Worm (Caenorhabditis elegans) whole organism, L3 larva: ENCODE results near the gene aqp-3.
A peak's percentile ranks its signal among the peaks of the same experiment; 100 is the strongest.

Experiments
- ZK546.5 ChIP-seq: sonication (generic microtip); optimal IDR thresholded peaks from 2 replicates; lab custom pipeline; 2017; ENCODE audit warnings: missing biosample characterization, missing genetic modification characterization
- aly-2 ChIP-seq: fragments of 150-350 bp; optimal IDR thresholded peaks from 2 replicates; lab custom pipeline; 2014; ENCODE audit warnings: missing biosample characterization, missing genetic modification characterization
- ama-1 ChIP-seq: fragments of 150-350 bp; optimal IDR thresholded peaks from 2 replicates; lab custom pipeline; 2018
- ceh-16 ChIP-seq: sonication (generic microtip); optimal IDR thresholded peaks from 2 replicates; lab custom pipeline; 2017; ENCODE audit warnings: missing biosample characterization, missing genetic modification characterization
- ceh-82 ChIP-seq: fragments of 150-350 bp; optimal IDR thresholded peaks from 2 replicates; lab custom pipeline; 2014; ENCODE audit warnings: missing biosample characterization, missing genetic modification characterization
- ceh-9 ChIP-seq: sonication (generic microtip); optimal IDR thresholded peaks from 2 replicates; lab custom pipeline; 2018; ENCODE audit warnings: missing biosample characterization, missing genetic modification characterization
- egl-27 ChIP-seq: sonication (generic microtip); optimal IDR thresholded peaks from 4 replicates; lab custom pipeline; 2017; ENCODE audit warnings: missing biosample characterization, missing genetic modification reagents, missing genetic modification characterization
- egl-5 ChIP-seq: fragments of 150-350 bp; optimal IDR thresholded peaks from 2 replicates; lab custom pipeline; 2017; ENCODE audit warnings: missing biosample characterization, missing genetic modification reagents, missing genetic modification characterization, inconsistent platforms
- elt-1 ChIP-seq: fragments of 150-350 bp; optimal IDR thresholded peaks from 2 replicates; lab custom pipeline; 2014; ENCODE audit warnings: missing biosample characterization, missing genetic modification characterization
- elt-2 ChIP-seq: sonication (generic microtip); optimal IDR thresholded peaks from 2 replicates; lab custom pipeline; 2016; ENCODE audit warnings: missing genetic modification reagents, mild to moderate bottlenecking, missing genetic modification characterization, missing compliant biosample characterization
- elt-3 ChIP-seq, 3 experiments: fragments of 150-350 bp in 1 of 3; sonication (generic microtip) in 2 of 3; optimal IDR thresholded peaks; 2 replicates in 2 of 3; 4 replicates in 1 of 3; lab custom pipeline; 2014 to 2017; ENCODE audit warnings: missing biosample characterization in 3 of 3, missing genetic modification characterization in 3 of 3
- eor-1 ChIP-seq, 2 experiments: fragments of 150-350 bp; optimal IDR thresholded peaks; 2 replicates each; lab custom pipeline; 2014 to 2018; ENCODE audit warnings: missing biosample characterization in 2 of 2, missing genetic modification characterization in 2 of 2
- fkh-10 ChIP-seq: sonication (generic microtip); optimal IDR thresholded peaks from 2 replicates; lab custom pipeline; 2017; ENCODE audit warnings: missing biosample characterization, missing genetic modification reagents, missing genetic modification characterization
- hmg-11 ChIP-seq: sonication (generic microtip); optimal IDR thresholded peaks from 2 replicates; lab custom pipeline; 2016; ENCODE audit warnings: missing genetic modification characterization, missing compliant biosample characterization
- jun-1 ChIP-seq: fragments of 150-350 bp; optimal IDR thresholded peaks from 2 replicates; lab custom pipeline; 2014; ENCODE audit warnings: missing biosample characterization, missing genetic modification reagents, missing genetic modification characterization
- lin-15B ChIP-seq: fragments of 150-350 bp; optimal IDR thresholded peaks from 2 replicates; lab custom pipeline; 2014; ENCODE audit warnings: missing biosample characterization, missing genetic modification characterization
- lin-39 ChIP-seq: fragments of 150-350 bp; optimal IDR thresholded peaks from 2 replicates; lab custom pipeline; 2018; ENCODE audit warnings: missing biosample characterization, missing genetic modification reagents, missing genetic modification characterization
- nfya-1 ChIP-seq: sonication (generic microtip); optimal IDR thresholded peaks from 2 replicates; lab custom pipeline; 2017; ENCODE audit warnings: missing genetic modification characterization, mild to moderate bottlenecking, missing compliant biosample characterization, antibody characterized with exemption, moderate library complexity; ENCODE audit not compliant: insufficient read depth
- nhr-23 ChIP-seq: fragments of 150-350 bp; optimal IDR thresholded peaks from 2 replicates; lab custom pipeline; 2014; ENCODE audit warnings: missing biosample characterization, missing genetic modification reagents, missing genetic modification characterization
- nhr-237 ChIP-seq: fragments of 150-350 bp; optimal IDR thresholded peaks from 2 replicates; lab custom pipeline; 2014; ENCODE audit warnings: missing biosample characterization, missing genetic modification characterization
- nhr-25 ChIP-seq: sonication (generic microtip); optimal IDR thresholded peaks from 2 replicates; lab custom pipeline; 2017; ENCODE audit warnings: missing biosample characterization, missing genetic modification characterization
- nhr-28 ChIP-seq: fragments of 150-350 bp; optimal IDR thresholded peaks from 2 replicates; lab custom pipeline; 2014; ENCODE audit warnings: missing biosample characterization, missing genetic modification characterization
- nhr-43 ChIP-seq: sonication (generic microtip); optimal IDR thresholded peaks from 2 replicates; lab custom pipeline; 2016; ENCODE audit warnings: mild to moderate bottlenecking, missing genetic modification characterization, missing compliant biosample characterization; ENCODE audit not compliant: poor library complexity, severe bottlenecking
- nhr-67 ChIP-seq: fragments of 150-350 bp; optimal IDR thresholded peaks from 2 replicates; lab custom pipeline; 2014; ENCODE audit warnings: missing biosample characterization, missing genetic modification characterization
- nhr-76 ChIP-seq: fragments of 150-350 bp; sonication (generic microtip); optimal IDR thresholded peaks from 5 replicates; lab custom pipeline; 2014; ENCODE audit warnings: missing biosample characterization, missing genetic modification characterization
- nhr-77 ChIP-seq: fragments of 150-350 bp; optimal IDR thresholded peaks from 2 replicates; lab custom pipeline; 2014; ENCODE audit warnings: missing biosample characterization, missing genetic modification characterization
- pha-4 ChIP-seq: fragments of 150-350 bp; optimal IDR thresholded peaks from 2 replicates; lab custom pipeline; 2014; ENCODE audit warnings: missing biosample characterization, missing genetic modification reagents, missing genetic modification characterization
- pqm-1 ChIP-seq: fragments of 150-350 bp; optimal IDR thresholded peaks from 2 replicates; lab custom pipeline; 2017; ENCODE audit warnings: missing biosample characterization, missing genetic modification characterization, inconsistent platforms
- sea-2 ChIP-seq: fragments of 150-350 bp; sonication (generic microtip); optimal IDR thresholded peaks from 4 replicates; lab custom pipeline; 2014; ENCODE audit warnings: missing biosample characterization, missing genetic modification reagents, missing genetic modification characterization
- skn-1 ChIP-seq: fragments of 150-350 bp; optimal IDR thresholded peaks from 2 replicates; lab custom pipeline; 2014; ENCODE audit warnings: missing biosample characterization, missing genetic modification characterization
- snpc-4 ChIP-seq: fragments of 150-350 bp; optimal IDR thresholded peaks from 2 replicates; lab custom pipeline; 2014; ENCODE audit warnings: missing biosample characterization, missing genetic modification characterization
- tbx-2 ChIP-seq: sonication (generic microtip); optimal IDR thresholded peaks from 2 replicates; lab custom pipeline; 2016; ENCODE audit warnings: mild to moderate bottlenecking, missing genetic modification characterization, missing compliant biosample characterization
- unc-39 ChIP-seq: sonication (generic microtip); optimal IDR thresholded peaks from 4 replicates; lab custom pipeline; 2017; ENCODE audit warnings: missing biosample characterization, missing genetic modification characterization
- unc-62 ChIP-seq: fragments of 150-350 bp; sonication (generic microtip); optimal IDR thresholded peaks from 4 replicates; lab custom pipeline; 2014; ENCODE audit warnings: missing biosample characterization, missing genetic modification reagents, missing genetic modification characterization
- zag-1 ChIP-seq: fragments of 150-350 bp; optimal IDR thresholded peaks from 2 replicates; lab custom pipeline; 2014; ENCODE audit warnings: missing biosample characterization, missing genetic modification characterization
- ztf-11 ChIP-seq: fragments of 150-350 bp; optimal IDR thresholded peaks from 2 replicates; lab custom pipeline; 2014; ENCODE audit warnings: missing biosample characterization, missing genetic modification characterization

aqp-3 gene

ce11 chrIV:10966359-10966758 is at the start of gene aqp-3, which contains the start of gene Y69E1A.8:
aqp-3 (minus strand) TSS chrIV:10966459.
Y69E1A.8 (plus strand) TSS chrIV:10966604.
- no peak for TF ChIP-seq ztf-11 (tag; lab: Kevin White, UChicago)
- no peak for TF ChIP-seq egl-27 (tag; lab: Kevin White, UChicago)
- no peak for TF ChIP-seq elt-2 (tag; lab: Kevin White, UChicago)
- TF ChIP-seq nhr-28 (tag; lab: Kevin White, UChicago) = no peak
- TF ChIP-seq tbx-2 (tag; lab: Kevin White, UChicago) = no peak
- TF ChIP-seq nhr-23 = no peak
- no peak for TF ChIP-seq ceh-16 (tag; lab: Kevin White, UChicago)
- TF ChIP-seq lin-15B (tag; lab: Kevin White, UChicago) = no peak
- TF ChIP-seq ZK546.5 = no peak
- TF ChIP-seq unc-39 (tag; lab: Kevin White, UChicago) = no peak
- TF ChIP-seq unc-62 = no peak
- no peak for TF ChIP-seq ceh-82 (tag; lab: Kevin White, UChicago)

- no peak for TF ChIP-seq lin-39 (tag; lab: Kevin White, UChicago)
- no peak for TF ChIP-seq nhr-76 (tag; lab: Kevin White, UChicago)
- peak; percentile 66 for TF ChIP-seq pqm-1 (tag; lab: Kevin White, UChicago)
- peak; percentile 86 for TF ChIP-seq elt-2 (tag; lab: Kevin White, UChicago)
- no peak for TF ChIP-seq nhr-237
Measured at ce11 chrIV:11015881-11016280, 49.6 kb upstream of the aqp-3 start, which contains the start of gene F13H10.3. F13H10.3 (minus strand) TSS chrIV:11015953.

ce11 chrIV:11011920-11012319 is 45.7 kb upstream of the aqp-3 start, which contains the start of gene ndx-9:
ndx-9 (minus strand) TSS chrIV:11012020.
- no peak for TF ChIP-seq lin-15B (tag; lab: Kevin White, UChicago)
- no peak for TF ChIP-seq snpc-4 (tag; lab: Kevin White, UChicago)
- TF ChIP-seq skn-1 (tag; lab: Kevin White, UChicago) = no peak
- TF ChIP-seq lin-39 (tag; lab: Kevin White, UChicago) = no peak
- TF ChIP-seq ZK546.5 = no peak
- no peak for TF ChIP-seq sea-2
- no peak for TF ChIP-seq zag-1
- TF ChIP-seq egl-5 (tag; lab: Kevin White, UChicago) = no peak
- no peak for TF ChIP-seq nhr-67 (tag; lab: Kevin White, UChicago)
- TF ChIP-seq nhr-237 = no peak
- TF ChIP-seq ceh-9 (tag; lab: Kevin White, UChicago) = no peak
- no peak for TF ChIP-seq pqm-1 (tag; lab: Kevin White, UChicago)

- no peak for TF ChIP-seq elt-1 (tag; lab: Kevin White, UChicago)
- TF ChIP-seq lin-15B (tag; lab: Kevin White, UChicago) = no peak
- TF ChIP-seq nfya-1 (tag; lab: Kevin White, UChicago) = no peak
- TF ChIP-seq nhr-237 = no peak
- no peak for TF ChIP-seq eor-1 (tag; optimal IDR thresholded peaks at IDR 0.05; lab: Kevin White, UChicago)
- no peak for TF ChIP-seq ZK546.5
- no peak for TF ChIP-seq nhr-43 (tag; lab: Kevin White, UChicago)
- no peak for TF ChIP-seq fkh-10 (GFP tag; lab: Kevin White, UChicago)
- no peak for TF ChIP-seq nhr-67 (tag; lab: Kevin White, UChicago)
- TF ChIP-seq elt-3 (tag; optimal IDR thresholded peaks at IDR 0.05; lab: Kevin White, UChicago) = no peak
- TF ChIP-seq, all 47 proteins: peak for 0
Measured at ce11 chrIV:11009928-11010327, 43.7 kb upstream of the aqp-3 start.

ce11 chrIV:11008996-11009395 is 42.7 kb upstream of the aqp-3 start, which contains the start of gene F13H10.6:
F13H10.6 (plus strand) TSS chrIV:11009296.
- no peak for TF ChIP-seq unc-62
- no peak for TF ChIP-seq ztf-11 (tag; lab: Kevin White, UChicago)
- TF ChIP-seq ama-1 (lab: Kevin White, UChicago) = no peak
- no peak for TF ChIP-seq nhr-77 (tag; lab: Kevin White, UChicago)
- TF ChIP-seq elt-2 (tag; lab: Kevin White, UChicago) = no peak

- TF ChIP-seq jun-1 (peak; percentile 10), nhr-23 (peak; percentile 54), hmg-11 (tag; lab: Kevin White, UChicago) (peak; percentile 48), nfya-1 (tag; lab: Kevin White, UChicago) (peak; percentile 1), pha-4 (tag; lab: Kevin White, UChicago) (peak; percentile 81), nhr-76 (tag; lab: Kevin White, UChicago) (no peak), aly-2 (tag; lab: Kevin White, UChicago) (no peak), nhr-25 (tag; lab: Kevin White, UChicago) (peak; percentile 20)
Measured at ce11 chrIV:11008255-11008654, 42.0 kb upstream of the aqp-3 start.
